Fruit fly (Drosophila melanogaster): ENCODE measurements around the gene puf.

DNA sequence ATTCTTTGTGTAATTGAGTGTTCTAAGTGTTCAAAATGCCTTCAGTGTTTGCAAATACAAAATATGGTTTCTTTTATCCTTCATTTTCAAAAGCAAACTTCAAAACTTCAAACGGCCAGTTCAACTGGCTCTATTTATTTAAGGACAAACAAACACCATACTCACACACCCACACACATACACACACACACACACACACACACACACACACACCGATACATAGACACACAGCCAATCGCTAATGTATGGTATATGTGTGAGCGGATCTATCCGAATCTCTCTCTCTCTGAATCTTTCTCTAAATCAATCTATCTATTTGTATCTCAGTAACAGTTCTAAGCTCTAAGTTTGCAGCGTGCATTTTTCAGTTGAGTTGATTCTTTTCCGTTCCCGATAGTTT is 43.0 kb upstream of the puf start:
- no peak for TF ChIP-seq insv (optimal IDR thresholded peaks at IDR 0.05)
- TF ChIP-seq Myc (optimal IDR thresholded peaks at IDR 0.05): no peak
- no peak for TF ChIP-seq ttk (optimal IDR thresholded peaks at IDR 0.05)

All from Kc167 (cell line).